Worm (Caenorhabditis elegans) whole organism, L1 larva: Measurements from ENCODE around the gene F25F2.1.

ENCODE experiments used
- alr-1 ChIP-seq: fragments of 200-800 bp; sonication (Bioruptor generic); optimal IDR thresholded peaks from 2 replicates; lab custom pipeline; 2018; ENCODE audit warnings: borderline replicate concordance, mild to moderate bottlenecking, missing genetic modification characterization, missing compliant biosample characterization
- ceh-63 ChIP-seq: fragments of 200-800 bp; sonication (Bioruptor generic); optimal IDR thresholded peaks from 2 replicates; lab custom pipeline; 2018; ENCODE audit warnings: mild to moderate bottlenecking, missing genetic modification characterization, missing compliant biosample characterization
- ceh-8 ChIP-seq: fragments of 200-800 bp; sonication (Bioruptor generic); optimal IDR thresholded peaks from 2 replicates; lab custom pipeline; 2018; ENCODE audit warnings: mild to moderate bottlenecking, missing genetic modification characterization, moderate library complexity, missing compliant biosample characterization
- ceh-88 ChIP-seq: fragments of 200-800 bp; sonication (Bioruptor generic); IDR thresholded peaks from 2 replicates; pipeline ENCODE4 v1.3.6; 2022; ENCODE audit warnings: missing genetic modification characterization, missing compliant biosample characterization
- dsc-1 ChIP-seq: sonication (generic microtip); optimal IDR thresholded peaks from 2 replicates; lab custom pipeline; 2016; ENCODE audit warnings: mild to moderate bottlenecking, missing genetic modification characterization, missing compliant biosample characterization
- efl-3 ChIP-seq: fragments of 200-800 bp; sonication (Bioruptor generic); optimal IDR thresholded peaks from 2 replicates; lab custom pipeline; 2018; ENCODE audit warnings: mild to moderate bottlenecking, missing genetic modification characterization, missing compliant biosample characterization
- egl-13 ChIP-seq: sonication (generic microtip); optimal IDR thresholded peaks from 2 replicates; lab custom pipeline; 2016; ENCODE audit warnings: missing genotype, missing genetic modification reagents, missing genetic modification characterization, missing compliant biosample characterization
- fkh-10 ChIP-seq: sonication (generic microtip); optimal IDR thresholded peaks from 2 replicates; lab custom pipeline; 2017; ENCODE audit warnings: missing biosample characterization, missing genetic modification reagents, missing genetic modification characterization
- fkh-4 ChIP-seq: sonication (generic microtip); optimal IDR thresholded peaks from 2 replicates; lab custom pipeline; 2016; ENCODE audit warnings: missing compliant biosample characterization, missing genetic modification characterization, borderline replicate concordance
- fkh-8 ChIP-seq: sonication (generic microtip); optimal IDR thresholded peaks from 2 replicates; lab custom pipeline; 2016; ENCODE audit warnings: mild to moderate bottlenecking, missing genetic modification characterization, missing compliant biosample characterization
- fos-1 ChIP-seq: fragments of 150-350 bp; optimal IDR thresholded peaks from 2 replicates; lab custom pipeline; 2014; ENCODE audit warnings: missing biosample characterization, missing genetic modification characterization
- grh-1 ChIP-seq: fragments of 200-800 bp; sonication (Bioruptor generic); IDR thresholded peaks from 2 replicates; pipeline ENCODE4 v1.3.6; 2022; ENCODE audit warnings: missing genetic modification reagents, missing genetic modification characterization, missing compliant biosample characterization
- hlh-17 ChIP-seq: fragments of 200-800 bp; sonication (Bioruptor generic); optimal IDR thresholded peaks from 2 replicates; lab custom pipeline; 2018; ENCODE audit warnings: missing genetic modification characterization, mild to moderate bottlenecking, missing compliant biosample characterization, moderate library complexity, borderline replicate concordance
- jun-1 ChIP-seq: fragments of 150-350 bp; optimal IDR thresholded peaks from 2 replicates; lab custom pipeline; 2014; ENCODE audit warnings: missing biosample characterization, missing genetic modification reagents, missing genetic modification characterization
- lin-14 ChIP-seq: fragments of 200-800 bp; sonication (Bioruptor generic); optimal IDR thresholded peaks from 2 replicates; lab custom pipeline; 2018; ENCODE audit warnings: mild to moderate bottlenecking, missing genetic modification characterization, moderate library complexity, missing compliant biosample characterization
- lin-15B ChIP-seq: fragments of 150-350 bp; sonication (generic microtip); optimal IDR thresholded peaks from 3 replicates; lab custom pipeline; 2014; ENCODE audit warnings: missing biosample characterization, missing genetic modification characterization
- lin-39 ChIP-seq: fragments of 150-350 bp; optimal IDR thresholded peaks from 2 replicates; lab custom pipeline; 2014; ENCODE audit warnings: missing biosample characterization, missing genetic modification reagents, missing genetic modification characterization
- nhr-12 ChIP-seq: sonication (generic microtip); optimal IDR thresholded peaks from 2 replicates; lab custom pipeline; 2017; ENCODE audit warnings: missing biosample characterization, missing genetic modification characterization
- nhr-20 ChIP-seq: sonication (generic microtip); optimal IDR thresholded peaks from 2 replicates; lab custom pipeline; 2016; ENCODE audit warnings: mild to moderate bottlenecking, missing genetic modification characterization, missing compliant biosample characterization
- nhr-47 ChIP-seq: sonication (generic microtip); optimal IDR thresholded peaks from 2 replicates; lab custom pipeline; 2016; ENCODE audit warnings: mild to moderate bottlenecking, missing genetic modification characterization, moderate library complexity, missing compliant biosample characterization
- nhr-84 ChIP-seq: sonication (generic microtip); optimal IDR thresholded peaks from 2 replicates; lab custom pipeline; 2017; ENCODE audit warnings: missing biosample characterization, missing genetic modification characterization
- nhr-90 ChIP-seq: sonication (generic microtip); optimal IDR thresholded peaks from 2 replicates; lab custom pipeline; 2016; ENCODE audit warnings: mild to moderate bottlenecking, missing genetic modification characterization, missing compliant biosample characterization; ENCODE audit not compliant: poor library complexity
- pag-3 ChIP-seq: sonication (generic microtip); optimal IDR thresholded peaks from 2 replicates; lab custom pipeline; 2017; ENCODE audit warnings: missing genetic modification characterization, mild to moderate bottlenecking, missing compliant biosample characterization, antibody characterized with exemption, borderline replicate concordance; ENCODE audit not compliant: insufficient read depth
- pax-3 ChIP-seq: fragments of 200-800 bp; sonication (Bioruptor generic); optimal IDR thresholded peaks from 2 replicates; lab custom pipeline; 2018; ENCODE audit warnings: mild to moderate bottlenecking, missing genetic modification characterization, moderate library complexity, missing compliant biosample characterization
- rnt-1 ChIP-seq: sonication (generic microtip); optimal IDR thresholded peaks from 2 replicates; lab custom pipeline; 2016; ENCODE audit warnings: mild to moderate bottlenecking, missing genetic modification characterization, moderate library complexity, missing compliant biosample characterization
- sox-4 ChIP-seq: sonication (generic microtip); optimal IDR thresholded peaks from 2 replicates; lab custom pipeline; 2016; ENCODE audit warnings: missing genetic modification characterization, missing compliant biosample characterization
- sptf-1 ChIP-seq: fragments of 150-350 bp; optimal IDR thresholded peaks from 2 replicates; lab custom pipeline; 2014; ENCODE audit warnings: missing biosample characterization, missing genetic modification characterization
- swsn-7 ChIP-seq: sonication (generic microtip); optimal IDR thresholded peaks from 2 replicates; lab custom pipeline; 2016; ENCODE audit warnings: missing genetic modification characterization, missing compliant biosample characterization
- unc-30 ChIP-seq: sonication (generic microtip); optimal IDR thresholded peaks from 2 replicates; lab custom pipeline; 2017; ENCODE audit warnings: missing biosample characterization, missing genetic modification characterization
- unc-62 ChIP-seq: fragments of 150-350 bp; optimal IDR thresholded peaks from 2 replicates; lab custom pipeline; 2014; ENCODE audit warnings: missing biosample characterization, missing genetic modification reagents, missing genetic modification characterization
- unc-86 ChIP-seq: sonication (generic microtip); optimal IDR thresholded peaks from 2 replicates; lab custom pipeline; 2016; ENCODE audit warnings: missing genetic modification characterization, missing compliant biosample characterization
- unc-98 ChIP-seq: fragments of 200-800 bp; sonication (Bioruptor generic); IDR thresholded peaks from 2 replicates; pipeline ENCODE4 v1.3.6; 2022; ENCODE audit warnings: missing genetic modification characterization, missing compliant biosample characterization
- vab-15 ChIP-seq: sonication (generic microtip); optimal IDR thresholded peaks from 2 replicates; lab custom pipeline; 2017; ENCODE audit warnings: missing genotype, mild to moderate bottlenecking, missing genetic modification characterization, missing compliant biosample characterization
- zip-4 ChIP-seq: fragments of 200-800 bp; sonication (Bioruptor generic); optimal IDR thresholded peaks from 2 replicates; lab custom pipeline; 2018; ENCODE audit warnings: mild to moderate bottlenecking, missing genetic modification characterization, moderate library complexity, missing compliant biosample characterization

The F25F2.1 gene

ce11 chrIII:4517781-4518180 is 9.1 kb downstream of the F25F2.1 start (continued):
- TF ChIP-seq unc-86 (tag; lab: Kevin White, UChicago) (no peak), pax-3 (no peak), fkh-10 (GFP tag; lab: Kevin White, UChicago) (no peak), hlh-17 (no peak), jun-1 (no peak), nhr-90 (tag; lab: Kevin White, UChicago) (no peak), unc-30 (tag; lab: Kevin White, UChicago) (no peak)

- TF ChIP-seq sptf-1 (tag; lab: Kevin White, UChicago) (no peak), nhr-84 (tag; lab: Kevin White, UChicago) (no peak), swsn-7 (tag; lab: Kevin White, UChicago) (no peak), lin-15B (no peak), vab-15 (tag; lab: Kevin White, UChicago) (no peak), dsc-1 (tag; lab: Kevin White, UChicago) (peak; percentile 95), fkh-4 (tag; lab: Kevin White, UChicago) (peak; percentile 75), lin-39 (tag; lab: Kevin White, UChicago) (no peak), rnt-1 (no peak), unc-62 (no peak)
Observed at ce11 chrIII:4519410-4519809, 10.8 kb downstream of the F25F2.1 start.

- TF ChIP-seq nhr-47 (tag; lab: Kevin White, UChicago), result no peak
- TF ChIP-seq nhr-20, result no peak
- TF ChIP-seq ceh-8 (GFP tag; lab: Kevin White, UChicago), result no peak
- TF ChIP-seq ceh-88 (GFP tag; lab: Robert Waterston, UW), result no peak
- no peak for TF ChIP-seq efl-3 (GFP tag; lab: Kevin White, UChicago)
- TF ChIP-seq pag-3 (tag; lab: Kevin White, UChicago), result no peak
Observed at ce11 chrIII:4520057-4520456, 11.4 kb downstream of the F25F2.1 start, which contains the start of gene cdh-4. Gene cdh-4 (plus strand): TSS chrIII:4520357.

ce11 chrIII:4523411-4523810 is 14.8 kb downstream of the F25F2.1 start:
- TF ChIP-seq unc-86 (tag; lab: Kevin White, UChicago) (no peak), lin-14 (peak; percentile 27), lin-15B (no peak), ceh-63 (GFP tag; lab: Kevin White, UChicago) (no peak)
- TF ChIP-seq, all 84 proteins: peak for 1

ce11 chrIII:4524071-4524470 is 15.4 kb downstream of the F25F2.1 start:
- TF ChIP-seq efl-3 (GFP tag; lab: Kevin White, UChicago), result no peak
- no peak for TF ChIP-seq egl-13 (tag; lab: Kevin White, UChicago)
- TF ChIP-seq lin-14, result no peak
- TF ChIP-seq pag-3 (tag; lab: Kevin White, UChicago), result no peak
- TF ChIP-seq unc-98 (GFP tag; lab: Robert Waterston, UW), result no peak
- no peak for TF ChIP-seq fkh-8 (tag; lab: Kevin White, UChicago)
- no peak for TF ChIP-seq nhr-12 (tag; lab: Kevin White, UChicago)
- no peak for TF ChIP-seq sox-4 (tag; lab: Kevin White, UChicago)
- no peak for TF ChIP-seq nhr-84 (tag; lab: Kevin White, UChicago)
- no peak for TF ChIP-seq ceh-63 (GFP tag; lab: Kevin White, UChicago)
- no peak for TF ChIP-seq fos-1
- no peak for TF ChIP-seq zip-4 (GFP tag; lab: Kevin White, UChicago)
- TF ChIP-seq alr-1, result no peak
- no peak for TF ChIP-seq unc-86 (tag; lab: Kevin White, UChicago)
- no peak for TF ChIP-seq grh-1 (GFP tag; lab: Robert Waterston, UW)
